Fruit fly (Drosophila melanogaster): ENCODE data around the gene CG5880.
A peak's percentile ranks its signal among the peaks of the same experiment; 100 is the strongest.

Gene CG5880

DNA sequence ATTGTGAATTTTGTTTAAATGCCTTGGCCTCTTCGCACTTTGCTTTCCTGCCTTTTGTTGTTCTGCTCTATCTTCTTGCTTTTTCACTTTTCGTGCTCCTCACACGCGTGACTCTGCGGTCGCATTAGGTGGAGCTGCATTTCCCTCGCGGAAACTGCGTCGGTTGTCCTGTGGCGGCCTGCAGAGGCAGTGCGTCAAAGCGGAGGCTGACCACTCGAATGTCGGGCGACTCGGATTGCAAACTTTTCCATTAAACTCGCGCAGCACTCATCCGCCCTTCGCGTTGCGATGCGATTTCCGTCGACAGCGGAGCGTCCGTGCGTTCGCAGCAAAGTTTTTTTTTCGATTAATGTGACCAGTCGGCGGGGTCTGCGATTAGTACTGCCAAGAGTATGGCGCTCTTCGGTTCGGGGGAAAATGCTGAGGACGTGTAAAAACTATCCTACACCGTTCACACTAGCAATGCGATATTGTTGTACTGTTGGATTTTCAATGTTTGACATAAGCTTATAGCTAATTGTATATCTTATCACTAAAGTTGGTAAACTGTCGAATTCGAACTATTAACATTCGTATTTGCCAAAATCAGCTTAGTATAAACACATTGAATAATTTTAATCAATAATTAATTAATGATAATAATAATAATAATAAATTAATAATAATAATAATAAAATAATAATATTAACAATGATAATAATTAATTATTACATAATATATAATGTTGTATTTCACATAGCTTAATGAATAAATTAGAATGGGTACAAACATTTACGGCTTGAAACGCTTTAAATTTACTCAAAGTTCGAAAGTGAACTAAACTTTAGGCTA is 34.4 kb downstream of the CG5880 start, which contains the start of gene CG6051 (continued):
- peak; percentile 49 for TF ChIP-seq CG13775 (GFP tag; optimal IDR thresholded peaks at IDR 0.05)
- TF ChIP-seq jigr1 (GFP tag; IDR thresholded peaks at IDR 0.05): no peak
- TF ChIP-seq dmrt11E (tag; optimal IDR thresholded peaks at IDR 0.05): peak; percentile 51
- peak; percentile 33 for TF ChIP-seq D19A (tag; optimal IDR thresholded peaks at IDR 0.05)
- TF ChIP-seq da (GFP tag; optimal IDR thresholded peaks at IDR 0.05): peak; percentile 51
- TF ChIP-seq CG13296 (GFP tag; optimal IDR thresholded peaks at IDR 0.05): peak; percentile 46
- no peak for TF ChIP-seq CG3838 (GFP tag; optimal IDR thresholded peaks at IDR 0.05)
- no peak for TF ChIP-seq ato (GFP tag; IDR thresholded peaks at IDR 0.05; ENCODE audit: partially characterized antibody)
- TF ChIP-seq CG11560 (tag; IDR thresholded peaks at IDR 0.05): no peak
- TF ChIP-seq toy (GFP tag; IDR thresholded peaks at IDR 0.05): no peak
- peak; percentile 4 for TF ChIP-seq Fer2 (tag; optimal IDR thresholded peaks at IDR 0.05)
- TF ChIP-seq schlank (tag; optimal IDR thresholded peaks at IDR 0.05): peak; percentile 45
- TF ChIP-seq CG6683 (GFP tag; optimal IDR thresholded peaks at IDR 0.05): no peak
- TF ChIP-seq HLHmδ (GFP tag; optimal IDR thresholded peaks at IDR 0.05): no peak
- no peak for TF ChIP-seq h (optimal IDR thresholded peaks at IDR 0.05)
- TF ChIP-seq Ssrp (tag; optimal IDR thresholded peaks at IDR 0.05): peak; percentile 53
- TF ChIP-seq CG10366 (GFP tag; IDR thresholded peaks at IDR 0.05): no peak
- no peak for TF ChIP-seq sc (optimal IDR thresholded peaks at IDR 0.05)
- TF ChIP-seq sc (GFP tag; optimal IDR thresholded peaks at IDR 0.05): peak; percentile 29
- TF ChIP-seq CG13424 (tag; optimal IDR thresholded peaks at IDR 0.05): peak; percentile 65
- TF ChIP-seq CG32767 (GFP tag; IDR thresholded peaks at IDR 0.05): no peak
- TF ChIP-seq CG4328 (GFP tag; optimal IDR thresholded peaks at IDR 0.05): peak; percentile 40
- no peak for TF ChIP-seq Lpt (GFP tag; optimal IDR thresholded peaks at IDR 0.05)
- peak; percentile 31 for TF ChIP-seq Bdp1 (GFP tag; optimal IDR thresholded peaks at IDR 0.05)
- peak in 1 of 2 experiments; percentile 45 for TF ChIP-seq chif (GFP tag; optimal IDR thresholded peaks at IDR 0.05)
- peak; percentile 61 for TF ChIP-seq HLH54F (GFP tag; optimal IDR thresholded peaks at IDR 0.05)
- TF ChIP-seq btn (GFP tag; optimal IDR thresholded peaks at IDR 0.05): no peak
- peak; percentile 55 for TF ChIP-seq CG16863 (GFP tag; optimal IDR thresholded peaks at IDR 0.05)
- no peak for TF ChIP-seq z (GFP tag; IDR thresholded peaks at IDR 0.05)
- no peak for TF ChIP-seq klu (GFP tag; IDR thresholded peaks at IDR 0.05)
- no peak for TF ChIP-seq CG4404 (GFP tag; IDR thresholded peaks at IDR 0.05)
- TF ChIP-seq CG31365 (tag; optimal IDR thresholded peaks at IDR 0.05): peak; percentile 39
- TF ChIP-seq Eip74EF (GFP tag; optimal IDR thresholded peaks at IDR 0.05): peak in 1 of 2 experiments; percentile 85
- peak; percentile 69 for TF ChIP-seq CG2120 (GFP tag; optimal IDR thresholded peaks at IDR 0.05)
- TF ChIP-seq crp (GFP tag; optimal IDR thresholded peaks at IDR 0.05): no peak
- TF ChIP-seq CG2202 (tag; optimal IDR thresholded peaks at IDR 0.05): peak; percentile 35
- peak; percentile 23 for TF ChIP-seq Sry-δ (GFP tag; optimal IDR thresholded peaks at IDR 0.05)
- no peak for TF ChIP-seq Gsc (GFP tag; IDR thresholded peaks at IDR 0.05)
- TF ChIP-seq CG3407 (GFP tag; optimal IDR thresholded peaks at IDR 0.05): no peak
- TF ChIP-seq CG9215 (GFP tag; IDR thresholded peaks at IDR 0.05): no peak
- no peak for TF ChIP-seq ham (GFP tag; IDR thresholded peaks at IDR 0.05)
- TF ChIP-seq CG9437 (GFP tag; optimal IDR thresholded peaks at IDR 0.05): peak; percentile 44
- no peak for TF ChIP-seq CG14667 (GFP tag; IDR thresholded peaks at IDR 0.05)
- TF ChIP-seq CG42726 (GFP tag; IDR thresholded peaks at IDR 0.05; ENCODE audit: partially characterized antibody): no peak
- peak; percentile 83 for TF ChIP-seq MESR4 (GFP tag; optimal IDR thresholded peaks at IDR 0.05)
- TF ChIP-seq CG17359 (tag; optimal IDR thresholded peaks at IDR 0.05): peak; percentile 60
- no peak for TF ChIP-seq rib (GFP tag; IDR thresholded peaks at IDR 0.05)
- TF ChIP-seq H2.0 (GFP tag; IDR thresholded peaks at IDR 0.05): no peak
- no peak for TF ChIP-seq CG10565 (GFP tag; optimal IDR thresholded peaks at IDR 0.05)
- TF ChIP-seq CG13894 (tag; optimal IDR thresholded peaks at IDR 0.05): peak; percentile 60

All from whole organism, embryonic.